Worm (Caenorhabditis elegans) whole organism, young adult: ENCODE measurements around the gene panl-3.
A peak's percentile ranks its signal among the peaks of the same experiment; 100 is the strongest.

Experiments
- B0019.2 ChIP-seq: fragments of 200-800 bp; sonication (Bioruptor generic); conservative IDR thresholded peaks from 2 replicates; pipeline ENCODE4 v1.3.6; 2022; ENCODE audit warnings: missing genetic modification reagents, missing genetic modification characterization, missing compliant biosample characterization
- B0035.1 ChIP-seq: sonication (generic microtip); optimal IDR thresholded peaks from 2 replicates; lab custom pipeline; 2016; ENCODE audit warnings: missing genetic modification characterization, mild to moderate bottlenecking, missing compliant biosample characterization, missing genotype, missing genetic modification reagents
- C06A6.2 ChIP-seq: fragments of 200-800 bp; sonication (Bioruptor generic); conservative IDR thresholded peaks from 2 replicates; pipeline ENCODE4 v1.3.6; 2022; ENCODE audit warnings: missing genetic modification characterization, missing compliant biosample characterization
- D2030.7 ChIP-seq: fragments of 200-800 bp; sonication (Bioruptor generic); IDR thresholded peaks from 2 replicates; pipeline ENCODE4 v1.3.6; 2022; ENCODE audit warnings: missing genetic modification reagents, missing genetic modification characterization, missing compliant biosample characterization
- F10E7.11 ChIP-seq: sonication (generic microtip); optimal IDR thresholded peaks from 2 replicates; lab custom pipeline; 2017; ENCODE audit warnings: mild to moderate bottlenecking, missing genetic modification characterization, moderate library complexity, missing compliant biosample characterization
- F23B12.7 ChIP-seq: sonication (generic microtip); optimal IDR thresholded peaks from 2 replicates; lab custom pipeline; 2017; ENCODE audit warnings: missing genetic modification characterization, mild to moderate bottlenecking, missing compliant biosample characterization, antibody characterized with exemption, moderate library complexity; ENCODE audit not compliant: insufficient read depth
- F49E8.2 ChIP-seq: sonication (generic microtip); optimal IDR thresholded peaks from 3 replicates; lab custom pipeline; 2017; ENCODE audit warnings: missing genetic modification characterization, mild to moderate bottlenecking, missing compliant biosample characterization, antibody characterized with exemption, moderate library complexity; ENCODE audit not compliant: insufficient read depth
- F55B11.4 ChIP-seq: sonication (generic microtip); optimal IDR thresholded peaks from 2 replicates; lab custom pipeline; 2016; ENCODE audit warnings: missing compliant biosample characterization, missing genetic modification characterization, borderline replicate concordance; ENCODE audit not compliant: insufficient read depth
- F57C9.4 ChIP-seq: sonication (generic microtip); optimal IDR thresholded peaks from 2 replicates; lab custom pipeline; 2017; ENCODE audit warnings: mild to moderate bottlenecking, missing genetic modification characterization, missing compliant biosample characterization
- Y95B8A.8 ChIP-seq: fragments of 200-800 bp; sonication (Bioruptor generic); IDR thresholded peaks from 2 replicates; pipeline ENCODE4 v1.3.6; 2022; ENCODE audit warnings: missing genetic modification reagents, missing genetic modification characterization, missing compliant biosample characterization
- ZK185.1 ChIP-seq: sonication (generic microtip); optimal IDR thresholded peaks from 2 replicates; lab custom pipeline; 2016; ENCODE audit warnings: mild to moderate bottlenecking, missing genetic modification characterization, missing compliant biosample characterization; ENCODE audit not compliant: poor library complexity, severe bottlenecking
- akir-1 ChIP-seq: fragments of 200-800 bp; sonication (Bioruptor generic); optimal IDR thresholded peaks from 2 replicates; lab custom pipeline; 2018; ENCODE audit warnings: mild to moderate bottlenecking, missing genetic modification characterization, moderate library complexity, missing compliant biosample characterization
- ama-1 ChIP-seq, 3 experiments: fragments of 150-350 bp in 1 of 3; sonication (generic microtip) in 2 of 3; optimal IDR thresholded peaks; 2 replicates each; lab custom pipeline; 2014 to 2018; ENCODE audit warnings: missing biosample characterization in 2 of 3, missing genetic modification characterization in 2 of 3, missing genetic modification reagents in 2 of 3
- athp-1 ChIP-seq: sonication (generic microtip); optimal IDR thresholded peaks from 2 replicates; lab custom pipeline; 2017; ENCODE audit warnings: mild to moderate bottlenecking, missing genetic modification characterization, missing compliant biosample characterization
- attf-5 ChIP-seq: fragments of 200-800 bp; sonication (Bioruptor generic); optimal IDR thresholded peaks from 2 replicates; lab custom pipeline; 2018; ENCODE audit warnings: mild to moderate bottlenecking, missing genetic modification characterization, missing compliant biosample characterization
- bed-1 ChIP-seq: fragments of 200-800 bp; sonication (Bioruptor generic); IDR thresholded peaks from 2 replicates; pipeline ENCODE4 v1.3.6; 2022; ENCODE audit warnings: missing genetic modification reagents, missing genetic modification characterization, missing compliant biosample characterization
- ccch-3 ChIP-seq: fragments of 200-800 bp; sonication (Bioruptor generic); optimal IDR thresholded peaks from 2 replicates; lab custom pipeline; 2018; ENCODE audit warnings: mild to moderate bottlenecking, missing genetic modification characterization, missing compliant biosample characterization
- cebp-1 ChIP-seq, 2 experiments: fragments of 200-800 bp in 1 of 2; sonication (Bioruptor generic) in 1 of 2; sonication (generic microtip) in 1 of 2; IDR thresholded peaks in 1 of 2; optimal IDR thresholded peaks in 1 of 2; 2 replicates each; pipeline versions ENCODE4 v1.3.6 to Lab custom; 2017 to 2022; ENCODE audit warnings: missing compliant biosample characterization in 2 of 2, missing genetic modification characterization in 2 of 2, mild to moderate bottlenecking in 1 of 2, missing genetic modification reagents in 1 of 2, moderate library complexity in 1 of 2
- dox-1 ChIP-seq: fragments of 200-800 bp; sonication (Bioruptor generic); IDR thresholded peaks from 2 replicates; pipeline ENCODE4 v1.3.6; 2022; ENCODE audit warnings: missing genetic modification reagents, missing genetic modification characterization, missing compliant biosample characterization
- egl-18 ChIP-seq: fragments of 200-800 bp; sonication (Bioruptor generic); IDR thresholded peaks from 2 replicates; pipeline ENCODE4 v1.3.6; 2022; ENCODE audit warnings: missing genetic modification reagents, missing genetic modification characterization, missing compliant biosample characterization
- egl-44 ChIP-seq: fragments of 200-800 bp; sonication (Bioruptor generic); IDR thresholded peaks from 2 replicates; pipeline ENCODE4 v1.3.6; 2022; ENCODE audit warnings: missing genetic modification reagents, missing genetic modification characterization, missing compliant biosample characterization
- hlh-26 ChIP-seq: fragments of 200-800 bp; sonication (Bioruptor generic); conservative IDR thresholded peaks from 2 replicates; pipeline ENCODE4 v1.3.6; 2022; ENCODE audit warnings: missing genetic modification reagents, missing genetic modification characterization, missing compliant biosample characterization
- hmg-1.2 ChIP-seq: fragments of 200-800 bp; sonication (Bioruptor generic); IDR thresholded peaks from 2 replicates; pipeline ENCODE4 v1.3.6; 2022; ENCODE audit warnings: missing genetic modification reagents, missing genetic modification characterization, missing compliant biosample characterization
- hrde-1 ChIP-seq: sonication (generic microtip); optimal IDR thresholded peaks from 2 replicates; lab custom pipeline; 2016; ENCODE audit warnings: missing genetic modification characterization, mild to moderate bottlenecking, missing compliant biosample characterization, moderate library complexity, missing genotype, missing genetic modification reagents, borderline replicate concordance
- hsf-1 ChIP-seq: fragments of 200-800 bp; sonication (Bioruptor generic); IDR thresholded peaks from 2 replicates; pipeline ENCODE4 v1.3.6; 2022; ENCODE audit warnings: missing genetic modification reagents, missing genetic modification characterization, missing compliant biosample characterization
- let-526 ChIP-seq: fragments of 200-800 bp; sonication (Bioruptor generic); IDR thresholded peaks from 2 replicates; pipeline ENCODE4 v1.3.6; 2022; ENCODE audit warnings: missing genetic modification reagents, missing genetic modification characterization, missing compliant biosample characterization
- lin-26 ChIP-seq: fragments of 200-800 bp; sonication (Bioruptor generic); IDR thresholded peaks from 2 replicates; pipeline ENCODE4 v1.3.6; 2022; ENCODE audit warnings: missing genetic modification reagents, missing genetic modification characterization, missing compliant biosample characterization
- lin-54 ChIP-seq: fragments of 200-800 bp; sonication (Bioruptor generic); optimal IDR thresholded peaks from 2 replicates; lab custom pipeline; 2018; ENCODE audit warnings: mild to moderate bottlenecking, missing genetic modification characterization, missing compliant biosample characterization
- lsl-1 ChIP-seq: fragments of 200-800 bp; sonication (Bioruptor generic); optimal IDR thresholded peaks from 2 replicates; lab custom pipeline; 2018; ENCODE audit warnings: mild to moderate bottlenecking, missing genetic modification characterization, moderate library complexity, missing compliant biosample characterization
- madf-3 ChIP-seq: fragments of 200-800 bp; sonication (Bioruptor generic); IDR thresholded peaks from 2 replicates; pipeline ENCODE4 v1.3.6; 2022; ENCODE audit warnings: missing genetic modification reagents, missing genetic modification characterization, missing compliant biosample characterization
- madf-6 ChIP-seq: fragments of 200-800 bp; sonication (Bioruptor generic); IDR thresholded peaks from 2 replicates; pipeline ENCODE4 v1.3.6; 2022; ENCODE audit warnings: missing genetic modification reagents, missing genetic modification characterization, missing compliant biosample characterization
- mcd-1 ChIP-seq: fragments of 200-800 bp; sonication (Bioruptor generic); IDR thresholded peaks from 2 replicates; pipeline ENCODE4 v1.3.6; 2022; ENCODE audit warnings: missing genetic modification reagents, missing genetic modification characterization, missing compliant biosample characterization
- mxl-1 ChIP-seq: sonication (generic microtip); optimal IDR thresholded peaks from 2 replicates; lab custom pipeline; 2016; ENCODE audit warnings: missing genetic modification characterization, missing compliant biosample characterization
- nfya-2 ChIP-seq: fragments of 200-800 bp; sonication (Bioruptor generic); IDR thresholded peaks from 2 replicates; pipeline ENCODE4 v1.3.6; 2022; ENCODE audit warnings: missing genetic modification reagents, missing genetic modification characterization, missing compliant biosample characterization
- nfyb-1 ChIP-seq: fragments of 200-800 bp; sonication (Bioruptor generic); IDR thresholded peaks from 2 replicates; pipeline ENCODE4 v1.3.6; 2022; ENCODE audit warnings: missing genetic modification reagents, missing genetic modification characterization, missing compliant biosample characterization
- nhr-120 ChIP-seq: fragments of 200-800 bp; sonication (Bioruptor generic); IDR thresholded peaks from 2 replicates; pipeline ENCODE4 v1.3.6; 2022; ENCODE audit warnings: missing genetic modification characterization, missing compliant biosample characterization
- pbrm-1 ChIP-seq: fragments of 200-800 bp; sonication (Bioruptor generic); IDR thresholded peaks from 2 replicates; pipeline ENCODE4 v1.3.6; 2022; ENCODE audit warnings: missing genetic modification reagents, missing genetic modification characterization, missing compliant biosample characterization
- rec-8 ChIP-seq, 2 experiments: sonication (generic microtip); optimal IDR thresholded peaks; 2 replicates each; lab custom pipeline; 2016; ENCODE audit warnings: mild to moderate bottlenecking in 2 of 2, missing genetic modification characterization in 2 of 2, missing genetic modification reagents in 2 of 2, missing genotype in 2 of 2, missing biosample characterization in 1 of 2, missing compliant biosample characterization in 1 of 2, moderate library complexity in 1 of 2
- rpc-1 ChIP-seq, 2 experiments: fragments of 150-350 bp in 1 of 2; sonication (generic microtip) in 1 of 2; optimal IDR thresholded peaks; 2 replicates each; lab custom pipeline; 2014 to 2018; ENCODE audit warnings: missing biosample characterization in 1 of 2, missing genetic modification characterization in 1 of 2, missing genetic modification reagents in 1 of 2, missing genotype in 1 of 2
- snpc-3.4 ChIP-seq: sonication (generic microtip); optimal IDR thresholded peaks from 2 replicates; lab custom pipeline; 2017; ENCODE audit warnings: missing genetic modification characterization, mild to moderate bottlenecking, missing compliant biosample characterization, antibody characterized with exemption, moderate library complexity, missing genotype, missing genetic modification reagents
- ztf-18 ChIP-seq: sonication (generic microtip); optimal IDR thresholded peaks from 2 replicates; lab custom pipeline; 2016; ENCODE audit warnings: missing genotype, mild to moderate bottlenecking, missing genetic modification characterization, missing compliant biosample characterization

Gene panl-3

DNA sequence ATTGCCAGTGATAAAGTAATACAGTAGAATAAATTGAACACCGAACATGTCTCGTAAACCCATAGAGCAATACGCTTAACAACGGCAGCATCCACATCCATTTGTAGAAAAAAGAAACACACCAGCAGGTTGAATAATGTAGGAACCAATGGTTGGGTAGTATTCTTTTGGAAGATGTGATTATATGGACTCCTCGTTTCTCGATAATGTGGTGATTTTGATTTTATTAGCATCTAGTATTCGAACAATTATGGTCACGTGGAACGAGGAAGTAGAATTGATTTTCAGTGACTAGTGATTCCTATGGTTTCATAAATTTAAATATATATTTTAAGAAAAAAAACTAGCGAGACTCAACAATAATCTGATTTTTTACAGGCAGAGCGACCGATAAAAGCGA, 22.4 kb upstream of the panl-3 start, which contains the start of gene srxa-10:
Gene srxa-10 (minus strand): TSS at position 101 of the 400 bp plus-strand sequence.
- no peak for TF ChIP-seq nfya-2 (GFP tag; lab: Robert Waterston, UW)
- no peak for TF ChIP-seq ZK185.1 (tag; lab: Kevin White, UChicago)
- no peak for TF ChIP-seq hmg-1.2 (GFP tag; lab: Robert Waterston, UW)
- no peak for TF ChIP-seq ccch-3 (GFP tag; lab: Kevin White, UChicago)
- no peak for TF ChIP-seq ztf-18 (tag; lab: Kevin White, UChicago)
- no peak for TF ChIP-seq akir-1 (GFP tag; lab: Kevin White, UChicago)
- no peak for TF ChIP-seq rpc-1 (optimal IDR thresholded peaks at IDR 0.05; lab: Kevin White, UChicago)
- no peak for TF ChIP-seq rpc-1 (tag; optimal IDR thresholded peaks at IDR 0.05; lab: Kevin White, UChicago)
- no peak for TF ChIP-seq lsl-1

ce11 chrIII:9798478-9799157, 20.2 kb upstream of the panl-3 start, which contains the start of gene ZK632.2:
Gene ZK632.2, plus strand, starts transcription at chrIII:9799107.
- TF ChIP-seq hsf-1 (GFP tag; lab: Robert Waterston, UW), result peak; percentile 27; the same call in 1 of the 2 replicates
- no peak for TF ChIP-seq ama-1 (optimal IDR thresholded peaks at IDR 0.05; lab: Kevin White, UChicago)
- TF ChIP-seq ama-1 (GFP tag; optimal IDR thresholded peaks at IDR 0.05; lab: Kevin White, UChicago), result peak in 1 of 2 experiments; percentile 0
- TF ChIP-seq hlh-26, result no peak
- TF ChIP-seq rec-8 (tag; optimal IDR thresholded peaks at IDR 0.05; lab: Kevin White, UChicago), result no peak
- no peak for TF ChIP-seq B0019.2 (GFP tag; lab: Robert Waterston, UW)
- TF ChIP-seq lsl-1, result peak; percentile 49
- peak; percentile 44; the same call in 1 of the 2 replicates for TF ChIP-seq madf-6 (GFP tag; lab: Robert Waterston, UW)
- TF ChIP-seq C06A6.2 (GFP tag; lab: Robert Waterston, UW), result no peak
- no peak for TF ChIP-seq bed-1 (GFP tag; lab: Robert Waterston, UW)
- peak; percentile 16 for TF ChIP-seq hrde-1 (tag; lab: Kevin White, UChicago)
- peak; percentile 24 for TF ChIP-seq snpc-3.4
- no peak for TF ChIP-seq F23B12.7 (tag; lab: Kevin White, UChicago)
- no peak for TF ChIP-seq mxl-1 (tag; lab: Kevin White, UChicago)
- TF ChIP-seq cebp-1 (GFP tag; IDR thresholded peaks at IDR 0.05; lab: Robert Waterston, UW), result no peak
- no peak for TF ChIP-seq cebp-1 (tag; optimal IDR thresholded peaks at IDR 0.05; lab: Kevin White, UChicago)
- peak; percentile 26 for TF ChIP-seq lin-54 (GFP tag; lab: Kevin White, UChicago)
- no peak for TF ChIP-seq lin-26 (GFP tag; lab: Robert Waterston, UW)
- no peak for TF ChIP-seq F10E7.11
- no peak for TF ChIP-seq egl-44 (GFP tag; lab: Robert Waterston, UW)
- TF ChIP-seq D2030.7 (GFP tag; lab: Robert Waterston, UW), result 0 out of 2 replicates have a peak, but pooled peaks have one; percentile 8
- peak; percentile 3 for TF ChIP-seq F49E8.2 (tag; lab: Kevin White, UChicago)

ce11 chrIII:9802045-9802444, 16.8 kb upstream of the panl-3 start:
- no peak for TF ChIP-seq F57C9.4
- no peak for TF ChIP-seq nfyb-1 (GFP tag; lab: Robert Waterston, UW)
- TF ChIP-seq B0035.1 (tag; lab: Kevin White, UChicago), result no peak
- TF ChIP-seq nhr-120 (GFP tag; lab: Robert Waterston, UW), result no peak
- TF ChIP-seq Y95B8A.8 (GFP tag; lab: Robert Waterston, UW), result 0 out of 2 replicates have a peak, but pooled peaks have one; percentile 67
- 0 out of 2 replicates have a peak, but pooled peaks have one; percentile 29 for TF ChIP-seq dox-1 (GFP tag; lab: Robert Waterston, UW)
- TF ChIP-seq hmg-1.2 (GFP tag; lab: Robert Waterston, UW), result no peak
- TF ChIP-seq hsf-1 (GFP tag; lab: Robert Waterston, UW), result peak; percentile 53; the same call in 1 of the 2 replicates
- TF ChIP-seq pbrm-1 (GFP tag; lab: Robert Waterston, UW), result no peak
- TF ChIP-seq egl-18 (GFP tag; lab: Robert Waterston, UW), result no peak
- peak; percentile 2 for TF ChIP-seq hrde-1 (tag; lab: Kevin White, UChicago)
- TF ChIP-seq mcd-1 (GFP tag; lab: Robert Waterston, UW), result no peak
- TF ChIP-seq F49E8.2 (tag; lab: Kevin White, UChicago), result peak; percentile 9
- TF ChIP-seq lin-26 (GFP tag; lab: Robert Waterston, UW), result peak; percentile 51
- TF ChIP-seq attf-5 (GFP tag; lab: Kevin White, UChicago), result no peak
- TF ChIP-seq athp-1 (tag; lab: Kevin White, UChicago), result peak; percentile 4
- no peak for TF ChIP-seq madf-3
- TF ChIP-seq F55B11.4 (tag; lab: Kevin White, UChicago), result no peak
- no peak for TF ChIP-seq let-526 (GFP tag; lab: Robert Waterston, UW)
